Worm (Caenorhabditis elegans) whole organism, late embryonic: ENCODE measurements around the gene ZK742.4.

Experiments
- K02D7.2 ChIP-seq: sonication (generic microtip); optimal IDR thresholded peaks from 2 replicates; lab custom pipeline; 2017; ENCODE audit warnings: mild to moderate bottlenecking, missing genetic modification characterization, missing compliant biosample characterization
- T23F11.4 ChIP-seq: fragments of 200-800 bp; sonication (Bioruptor generic); optimal IDR thresholded peaks from 2 replicates; lab custom pipeline; 2018; ENCODE audit warnings: mild to moderate bottlenecking, missing genetic modification characterization, missing compliant biosample characterization
- Y22D7AL.16 ChIP-seq: sonication (generic microtip); optimal IDR thresholded peaks from 2 replicates; lab custom pipeline; 2016; ENCODE audit warnings: missing genetic modification characterization, missing compliant biosample characterization
- ceh-30 ChIP-seq: fragments of 150-350 bp; optimal IDR thresholded peaks from 2 replicates; lab custom pipeline; 2014; ENCODE audit warnings: missing biosample characterization, missing genetic modification characterization
- ceh-34 ChIP-seq: sonication (generic microtip); optimal IDR thresholded peaks from 2 replicates; lab custom pipeline; 2016; ENCODE audit warnings: mild to moderate bottlenecking, missing genetic modification characterization, missing compliant biosample characterization
- che-1 ChIP-seq: sonication (generic microtip); optimal IDR thresholded peaks from 2 replicates; lab custom pipeline; 2016; ENCODE audit warnings: mild to moderate bottlenecking, missing genetic modification characterization, missing compliant biosample characterization
- dmd-4 ChIP-seq: sonication (generic microtip); optimal IDR thresholded peaks from 2 replicates; lab custom pipeline; 2016; ENCODE audit warnings: borderline replicate concordance, missing genetic modification characterization, missing compliant biosample characterization
- elt-2 ChIP-seq: sonication (generic microtip); optimal IDR thresholded peaks from 2 replicates; lab custom pipeline; 2016; ENCODE audit warnings: missing genetic modification reagents, missing genetic modification characterization, missing compliant biosample characterization
- elt-4 ChIP-seq: sonication (generic microtip); optimal IDR thresholded peaks from 2 replicates; lab custom pipeline; 2016; ENCODE audit warnings: missing genetic modification characterization, missing compliant biosample characterization
- fax-1 ChIP-seq: sonication (generic microtip); optimal IDR thresholded peaks from 2 replicates; lab custom pipeline; 2016; ENCODE audit warnings: missing genotype, missing genetic modification characterization, missing compliant biosample characterization
- gmeb-2 ChIP-seq: sonication (generic microtip); optimal IDR thresholded peaks from 2 replicates; lab custom pipeline; 2016; ENCODE audit warnings: missing genetic modification characterization, inconsistent platforms, missing compliant biosample characterization
- hlh-13 ChIP-seq: fragments of 200-800 bp; sonication (Bioruptor generic); optimal IDR thresholded peaks from 2 replicates; lab custom pipeline; 2018; ENCODE audit warnings: mild to moderate bottlenecking, missing genetic modification characterization, missing compliant biosample characterization
- hlh-15 ChIP-seq: sonication (generic microtip); optimal IDR thresholded peaks from 2 replicates; lab custom pipeline; 2016; ENCODE audit warnings: missing genetic modification characterization, missing compliant biosample characterization
- hlh-30 ChIP-seq: sonication (generic microtip); optimal IDR thresholded peaks from 2 replicates; lab custom pipeline; 2017; ENCODE audit warnings: antibody characterized with exemption, missing genetic modification characterization, missing compliant biosample characterization; ENCODE audit not compliant: insufficient read depth
- hlh-6 ChIP-seq: sonication (generic microtip); optimal IDR thresholded peaks from 2 replicates; lab custom pipeline; 2016; ENCODE audit warnings: missing genotype, missing genetic modification characterization, missing compliant biosample characterization
- hlh-8 ChIP-seq: sonication (generic microtip); optimal IDR thresholded peaks from 2 replicates; lab custom pipeline; 2016; ENCODE audit warnings: missing genotype, missing genetic modification characterization, missing compliant biosample characterization
- lin-11 ChIP-seq: fragments of 200-800 bp; sonication (Bioruptor generic); optimal IDR thresholded peaks from 2 replicates; lab custom pipeline; 2018; ENCODE audit warnings: mild to moderate bottlenecking, missing genetic modification characterization, missing compliant biosample characterization
- madf-2 ChIP-seq: sonication (generic microtip); optimal IDR thresholded peaks from 2 replicates; lab custom pipeline; 2017; ENCODE audit warnings: missing genetic modification characterization, missing compliant biosample characterization
- mec-3 ChIP-seq: sonication (generic microtip); optimal IDR thresholded peaks from 2 replicates; lab custom pipeline; 2016; ENCODE audit warnings: borderline replicate concordance, missing genetic modification characterization, missing compliant biosample characterization
- nfya-1 ChIP-seq: sonication (generic microtip); optimal IDR thresholded peaks from 2 replicates; lab custom pipeline; 2017; ENCODE audit warnings: missing genetic modification characterization, mild to moderate bottlenecking, missing compliant biosample characterization, antibody characterized with exemption, moderate library complexity
- nhr-232 ChIP-seq: sonication (generic microtip); optimal IDR thresholded peaks from 2 replicates; lab custom pipeline; 2016; ENCODE audit warnings: missing genetic modification characterization, missing compliant biosample characterization
- pag-3 ChIP-seq: sonication (generic microtip); optimal IDR thresholded peaks from 2 replicates; lab custom pipeline; 2016; ENCODE audit warnings: missing compliant biosample characterization, missing genetic modification characterization, borderline replicate concordance
- pha-4 ChIP-seq: fragments of 150-350 bp; optimal IDR thresholded peaks from 2 replicates; lab custom pipeline; 2018; ENCODE audit warnings: missing biosample characterization, missing genetic modification reagents, missing genetic modification characterization
- ref-2 ChIP-seq: sonication (generic microtip); optimal IDR thresholded peaks from 2 replicates; lab custom pipeline; 2016; ENCODE audit warnings: missing genetic modification characterization, missing compliant biosample characterization
- rnt-1 ChIP-seq: sonication (generic microtip); optimal IDR thresholded peaks from 2 replicates; lab custom pipeline; 2016; ENCODE audit warnings: missing genetic modification characterization, missing compliant biosample characterization
- sox-2 ChIP-seq: fragments of 200-800 bp; sonication (Bioruptor generic); IDR thresholded peaks from 2 replicates; pipeline ENCODE4 v1.3.6; 2022; ENCODE audit warnings: missing genetic modification reagents, missing genetic modification characterization, missing compliant biosample characterization
- syd-9 ChIP-seq: sonication (generic microtip); optimal IDR thresholded peaks from 2 replicates; lab custom pipeline; 2016; ENCODE audit warnings: mild to moderate bottlenecking, missing genetic modification characterization, moderate library complexity, missing compliant biosample characterization
- unc-3 ChIP-seq, 2 experiments: fragments of 200-800 bp in 1 of 2; sonication (Bioruptor generic) in 1 of 2; sonication (generic microtip) in 1 of 2; conservative IDR thresholded peaks in 1 of 2; optimal IDR thresholded peaks in 1 of 2; 2 replicates each; pipeline versions ENCODE4 v1.3.6 to Lab custom; 2016 to 2022; ENCODE audit warnings: missing compliant biosample characterization in 2 of 2, missing genetic modification characterization in 2 of 2, missing genetic modification reagents in 1 of 2
- unc-42 ChIP-seq: sonication (generic microtip); optimal IDR thresholded peaks from 2 replicates; lab custom pipeline; 2016; ENCODE audit warnings: missing genotype, missing genetic modification characterization, missing compliant biosample characterization
- unc-86 ChIP-seq: sonication (generic microtip); optimal IDR thresholded peaks from 2 replicates; lab custom pipeline; 2016; ENCODE audit warnings: missing genetic modification characterization, missing compliant biosample characterization

The ZK742.4 gene

ce11 chrV:7775226-7775625, 36.4 kb downstream of the ZK742.4 start:
- no peak for TF ChIP-seq hlh-15
- no peak for TF ChIP-seq fax-1 (tag; lab: Kevin White, UChicago)
- no peak for TF ChIP-seq T23F11.4
- no peak for TF ChIP-seq syd-9 (tag; lab: Kevin White, UChicago)
- no peak for TF ChIP-seq elt-2 (tag; lab: Kevin White, UChicago)
- TF ChIP-seq ceh-30 (tag; lab: Kevin White, UChicago): no peak
- TF ChIP-seq Y22D7AL.16: no peak
- TF ChIP-seq K02D7.2 (tag; lab: Kevin White, UChicago): no peak
- TF ChIP-seq unc-3 (GFP tag; conservative IDR thresholded peaks at IDR 0.05; lab: Robert Waterston, UW): no peak
- no peak for TF ChIP-seq unc-3 (tag; optimal IDR thresholded peaks at IDR 0.05; lab: Kevin White, UChicago)

- TF ChIP-seq mec-3 (tag; lab: Kevin White, UChicago) (peak; percentile 15), nfya-1 (tag; lab: Kevin White, UChicago) (no peak), ref-2 (tag; lab: Kevin White, UChicago) (peak; percentile 8), pha-4 (tag; lab: Kevin White, UChicago) (no peak)
- TF ChIP-seq, all 69 proteins: peak for 2
These were observed 37.4 kb downstream of the ZK742.4 start, which contains the start of gene grl-10 for ce11 chrV:7774143-7774595. Gene grl-10, plus strand, starts transcription at chrV:7774545.

ce11 chrV:7773647-7774046, 37.9 kb downstream of the ZK742.4 start:
- no peak for TF ChIP-seq lin-11 (tag; lab: Kevin White, UChicago)
- TF ChIP-seq elt-4 (tag; lab: Kevin White, UChicago): no peak
- TF ChIP-seq nfya-1 (tag; lab: Kevin White, UChicago): no peak
- TF ChIP-seq hlh-8: no peak
- TF ChIP-seq, all 69 proteins: peak for 0

- no peak for TF ChIP-seq ceh-34 (tag; lab: Kevin White, UChicago)
- no peak for TF ChIP-seq unc-42 (tag; lab: Kevin White, UChicago)
- no peak for TF ChIP-seq hlh-6 (tag; lab: Kevin White, UChicago)
- TF ChIP-seq hlh-30 (tag; lab: Kevin White, UChicago): no peak
- no peak for TF ChIP-seq hlh-8
- TF ChIP-seq madf-2 (tag; lab: Kevin White, UChicago): no peak
- no peak for TF ChIP-seq dmd-4 (tag; lab: Kevin White, UChicago)
- no peak for TF ChIP-seq che-1 (tag; lab: Kevin White, UChicago)
- TF ChIP-seq elt-2 (tag; lab: Kevin White, UChicago): no peak
- no peak for TF ChIP-seq hlh-15
- TF ChIP-seq K02D7.2 (tag; lab: Kevin White, UChicago): no peak
- no peak for TF ChIP-seq hlh-13
- no peak for TF ChIP-seq rnt-1 (tag; lab: Kevin White, UChicago)
- no peak for TF ChIP-seq sox-2 (GFP tag; lab: Robert Waterston, UW)
- TF ChIP-seq elt-4 (tag; lab: Kevin White, UChicago): no peak
- no peak for TF ChIP-seq unc-86 (tag; lab: Kevin White, UChicago)
- no peak for TF ChIP-seq pag-3
- TF ChIP-seq nhr-232: no peak
- TF ChIP-seq lin-11 (tag; lab: Kevin White, UChicago): no peak
- TF ChIP-seq gmeb-2: no peak
These were observed 40.6 kb downstream of the ZK742.4 start, which contains the start of gene frpr-3 for ce11 chrV:7770961-7771360. Gene frpr-3, plus strand, starts transcription at chrV:7771261.

ce11 chrV:7761906-7762305, 49.7 kb downstream of the ZK742.4 start:
- TF ChIP-seq nfya-1 (tag; lab: Kevin White, UChicago) (peak; percentile 78), hlh-30 (tag; lab: Kevin White, UChicago) (no peak)
